Fruit fly (Drosophila melanogaster): ENCODE results near the gene Zip102B.
"Not testable (repeated sequence)": the region's sequence is repeated elsewhere in the genome, so short reads cannot be mapped to it uniquely, and the experiment has no call there.

DNA sequence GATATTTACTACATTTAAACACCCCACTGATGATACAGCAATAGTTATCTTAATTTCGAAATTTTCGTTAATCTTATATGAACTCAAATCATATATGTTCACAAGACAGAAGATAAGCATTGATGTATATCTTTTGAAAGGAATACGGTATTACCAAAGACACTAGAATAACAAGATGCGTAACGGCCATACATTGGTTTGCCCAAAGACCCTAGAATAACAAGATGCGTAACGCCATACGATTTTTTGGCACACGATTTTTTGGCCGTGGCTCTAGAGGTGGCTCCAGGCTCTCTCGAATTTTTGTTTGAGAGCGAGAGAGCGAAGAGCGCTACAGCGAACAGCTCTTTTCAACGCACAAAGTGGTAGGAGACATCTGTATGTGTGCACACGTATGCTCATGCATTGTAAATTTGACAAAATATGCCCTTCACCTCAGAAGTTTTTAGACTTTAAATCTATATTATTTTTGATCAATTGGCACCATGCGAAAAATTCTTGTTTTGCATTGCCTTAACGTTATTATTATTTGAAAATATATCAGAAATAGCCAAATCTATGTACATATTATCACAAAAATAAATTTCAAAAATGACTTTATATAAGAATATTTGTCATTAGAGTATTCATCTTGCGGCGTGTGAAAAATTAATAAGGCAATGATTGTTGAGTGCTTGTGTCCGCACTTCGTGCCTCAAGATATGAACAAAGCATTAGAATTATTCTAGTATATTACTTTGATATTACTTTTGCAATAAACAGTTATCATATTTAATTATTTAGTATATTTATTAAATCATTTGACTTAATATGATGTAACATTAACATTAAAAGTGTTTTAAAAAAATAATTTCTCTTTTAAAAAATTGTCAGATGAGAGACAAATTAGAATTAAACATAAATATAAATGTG, 7.2 kb downstream of the Zip102B start, which contains the start of gene Syt7:
- not testable (repeated sequence) for TF ChIP-seq sc (optimal IDR thresholded peaks at IDR 0.05); sc (GFP tag; optimal IDR thresholded peaks at IDR 0.05); NFAT (GFP tag; IDR thresholded peaks at IDR 0.05); Mrtf (GFP tag; IDR thresholded peaks at IDR 0.05)

All from whole organism, embryonic.